Worm (Caenorhabditis elegans) whole organism, midembryonic: ENCODE data around the gene fbxa-51.

Source experiments
- T22C8.4 ChIP-seq: fragments of 200-800 bp; sonication (Bioruptor generic); IDR thresholded peaks from 2 replicates; pipeline ENCODE4 v1.3.6; 2022; ENCODE audit warnings: missing genetic modification characterization, missing compliant biosample characterization
- cog-1 ChIP-seq: sonication (generic microtip); optimal IDR thresholded peaks from 2 replicates; lab custom pipeline; 2016; ENCODE audit warnings: missing genetic modification characterization, missing compliant biosample characterization
- ref-1 ChIP-seq: fragments of 200-800 bp; sonication (Bioruptor generic); conservative IDR thresholded peaks from 2 replicates; pipeline ENCODE4 v1.3.6; 2022; ENCODE audit warnings: missing genetic modification reagents, missing genetic modification characterization, missing compliant biosample characterization
- tab-1 ChIP-seq: fragments of 200-800 bp; sonication (Bioruptor generic); IDR thresholded peaks from 2 replicates; pipeline ENCODE4 v1.3.6; 2022; ENCODE audit warnings: missing genetic modification characterization, missing compliant biosample characterization
- ztf-23 ChIP-seq: fragments of 200-800 bp; sonication (Bioruptor generic); IDR thresholded peaks from 2 replicates; pipeline ENCODE4 v1.3.6; 2022; ENCODE audit warnings: missing genetic modification reagents, missing genetic modification characterization, missing compliant biosample characterization

DNA sequence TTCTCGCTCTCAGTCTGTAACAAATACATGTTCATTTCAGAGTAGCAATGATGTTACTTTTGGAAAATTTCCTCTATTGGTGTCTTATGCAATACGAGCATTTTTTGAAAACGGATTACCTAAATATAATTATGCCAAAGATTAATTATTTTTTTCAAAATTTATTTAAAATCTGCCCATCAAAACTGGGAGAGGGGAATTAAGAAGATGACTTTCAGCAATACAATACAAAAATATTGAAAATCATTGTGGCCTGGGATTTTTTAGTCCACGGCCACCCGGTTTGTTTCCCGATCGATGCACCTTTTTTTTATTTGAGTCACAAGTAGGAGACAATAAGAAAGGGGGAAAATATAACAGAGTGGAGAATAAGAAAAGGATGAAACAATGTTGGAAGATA, 24.1 kb upstream of the fbxa-51 start, which contains the start of gene fbxa-56:
- TF ChIP-seq cog-1 (tag; lab: Kevin White, UChicago) (no peak), tab-1 (no peak), T22C8.4 (no peak), ref-1 (GFP tag; lab: Robert Waterston, UW) (no peak), ztf-23 (no peak)
